Worm (Caenorhabditis elegans) whole organism, young adult: Measurements from ENCODE around the gene syx-2.

Experiments
- hsf-1 ChIP-seq: fragments of 200-800 bp; sonication (Bioruptor generic); IDR thresholded peaks from 2 replicates; pipeline ENCODE4 v1.3.6; 2022; ENCODE audit warnings: missing genetic modification reagents, missing genetic modification characterization, missing compliant biosample characterization
- pha-4 ChIP-seq: fragments of 150-350 bp; sonication (generic microtip); optimal IDR thresholded peaks from 2 replicates; lab custom pipeline; 2014; ENCODE audit warnings: missing biosample characterization, missing genetic modification reagents, missing genetic modification characterization
- somi-1 ChIP-seq: fragments of 200-800 bp; sonication (Bioruptor generic); optimal IDR thresholded peaks from 2 replicates; lab custom pipeline; 2018; ENCODE audit warnings: mild to moderate bottlenecking, missing genetic modification characterization, missing compliant biosample characterization
- ztf-6 ChIP-seq: fragments of 200-800 bp; sonication (Bioruptor generic); IDR thresholded peaks from 2 replicates; pipeline ENCODE4 v1.3.6; 2022; ENCODE audit warnings: missing genetic modification reagents, missing genetic modification characterization, missing compliant biosample characterization

ce11 chrX:13973769-13974168 lies 13.8 kb downstream of the syx-2 start:
- TF ChIP-seq ztf-6, result no peak
- no peak for TF ChIP-seq pha-4
- TF ChIP-seq somi-1 (GFP tag; lab: Kevin White, UChicago), result no peak
- TF ChIP-seq hsf-1, result no peak
